Fruit fly (Drosophila melanogaster): ENCODE data around the gene CG3942.

CG3942 gene

DNA sequence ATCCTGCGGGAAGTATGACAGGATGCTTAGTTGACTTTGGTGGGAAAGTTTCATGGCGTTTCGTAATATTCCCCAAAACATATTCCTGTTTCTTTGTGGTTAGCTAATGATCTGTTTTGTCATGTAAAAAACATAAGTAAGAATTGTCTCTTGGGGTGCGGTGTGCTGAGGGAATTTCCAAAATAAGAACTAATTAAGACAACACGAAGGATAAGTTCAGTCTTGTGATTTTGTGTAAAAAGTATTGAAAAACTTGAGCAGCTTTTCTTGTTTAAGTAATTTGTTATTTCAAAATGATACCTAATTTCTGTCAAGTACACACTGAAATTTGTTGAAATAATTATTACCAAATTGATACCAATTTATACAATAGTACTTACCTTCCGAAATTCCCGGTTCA, at the start of gene CG3942:
TSS of gene CG3942 (plus strand) at position 301 of the 400 bp plus-strand sequence.
- TF ChIP-seq EcR (GFP tag; optimal IDR thresholded peaks at IDR 0.05), result no peak
- no peak for TF ChIP-seq usp (GFP tag; optimal IDR thresholded peaks at IDR 0.05)
- TF ChIP-seq Dll (optimal IDR thresholded peaks at IDR 0.05), result no peak
- TF ChIP-seq psq (optimal IDR thresholded peaks at IDR 0.05), result no peak
- TF ChIP-seq CG8478 (optimal IDR thresholded peaks at IDR 0.05), result no peak
- TF ChIP-seq pan (optimal IDR thresholded peaks at IDR 0.05), result no peak

DNA sequence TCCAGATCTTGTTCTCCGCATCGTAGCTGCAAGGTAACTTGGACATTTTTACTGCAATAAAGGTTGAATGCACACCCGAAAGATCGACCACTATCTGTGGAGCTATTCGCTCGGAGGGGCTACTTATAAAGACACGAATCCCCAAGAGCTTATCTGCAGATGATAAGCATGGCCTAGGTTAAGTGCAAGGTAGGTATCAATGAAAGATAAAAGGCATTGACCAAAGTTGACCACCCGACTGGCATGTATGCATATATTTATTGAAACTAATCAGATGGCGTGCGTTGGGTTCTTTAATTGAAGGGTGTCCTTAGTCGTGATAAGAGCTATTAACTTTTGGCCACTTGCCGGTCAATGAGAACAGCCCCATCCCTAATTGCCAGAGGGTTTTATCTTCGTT, 43.7 kb upstream of the CG3942 start, which contains the start of gene CG4830:
TSS of gene CG4830 (minus strand) at position 101 of the 400 bp plus-strand sequence.
- no peak for TF ChIP-seq pan (optimal IDR thresholded peaks at IDR 0.05)
- no peak for TF ChIP-seq CG8478 (optimal IDR thresholded peaks at IDR 0.05)
- no peak for TF ChIP-seq usp (GFP tag; optimal IDR thresholded peaks at IDR 0.05)
- no peak for TF ChIP-seq Dll (optimal IDR thresholded peaks at IDR 0.05)
- no peak for TF ChIP-seq EcR (GFP tag; optimal IDR thresholded peaks at IDR 0.05)
- no peak for TF ChIP-seq psq (optimal IDR thresholded peaks at IDR 0.05)

DNA sequence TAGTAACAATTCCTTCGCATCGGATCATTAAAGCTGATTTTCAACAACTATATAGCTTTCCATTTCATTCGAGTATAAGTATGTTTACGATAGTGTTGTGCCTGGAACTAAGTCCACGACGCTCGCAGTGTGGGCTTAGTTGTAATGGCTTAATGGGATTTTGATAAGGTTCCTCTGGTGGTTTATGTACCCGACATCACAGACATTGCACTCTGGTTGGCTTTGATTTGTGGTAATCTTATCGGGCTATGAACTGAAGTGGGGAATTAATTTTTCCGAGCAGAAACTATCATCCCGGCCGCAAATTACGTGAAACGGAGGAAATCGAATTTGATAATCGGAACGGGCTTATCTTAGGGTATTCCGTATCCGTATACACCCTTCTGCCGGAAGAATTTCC, 42.4 kb upstream of the CG3942 start:
- TF ChIP-seq EcR (GFP tag; optimal IDR thresholded peaks at IDR 0.05) (no peak), Dll (optimal IDR thresholded peaks at IDR 0.05) (no peak), CG8478 (optimal IDR thresholded peaks at IDR 0.05) (no peak), usp (GFP tag; optimal IDR thresholded peaks at IDR 0.05) (no peak), pan (optimal IDR thresholded peaks at IDR 0.05) (no peak), psq (optimal IDR thresholded peaks at IDR 0.05) (no peak)

DNA sequence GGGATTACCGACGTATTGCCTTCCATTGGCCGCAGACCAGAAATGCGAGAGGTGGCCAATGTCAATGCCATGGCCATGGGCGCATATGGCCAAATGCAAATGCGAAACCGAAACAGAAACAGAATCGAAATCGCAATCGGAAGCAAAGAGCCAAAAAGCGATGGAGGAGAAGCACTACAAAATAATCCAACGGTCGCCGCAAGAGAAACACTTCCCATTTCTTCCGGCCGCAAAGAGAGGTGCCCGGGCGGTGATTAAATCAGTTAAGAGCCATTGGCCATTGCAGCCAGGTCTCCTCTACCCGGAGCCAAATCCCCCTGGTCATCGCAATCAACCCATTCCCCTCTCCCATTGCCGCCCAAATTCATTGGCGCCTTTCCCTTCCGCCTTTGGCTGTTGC, 39.8 kb upstream of the CG3942 start, which contains the start of gene CG14742:
TSS of gene CG14742 (plus strand) at position 301 of the 400 bp plus-strand sequence.
- TF ChIP-seq pan (optimal IDR thresholded peaks at IDR 0.05) (no peak), CG8478 (optimal IDR thresholded peaks at IDR 0.05) (no peak), Dll (optimal IDR thresholded peaks at IDR 0.05) (no peak), psq (optimal IDR thresholded peaks at IDR 0.05) (no peak), EcR (GFP tag; optimal IDR thresholded peaks at IDR 0.05) (no peak), usp (GFP tag; optimal IDR thresholded peaks at IDR 0.05) (no peak)

DNA sequence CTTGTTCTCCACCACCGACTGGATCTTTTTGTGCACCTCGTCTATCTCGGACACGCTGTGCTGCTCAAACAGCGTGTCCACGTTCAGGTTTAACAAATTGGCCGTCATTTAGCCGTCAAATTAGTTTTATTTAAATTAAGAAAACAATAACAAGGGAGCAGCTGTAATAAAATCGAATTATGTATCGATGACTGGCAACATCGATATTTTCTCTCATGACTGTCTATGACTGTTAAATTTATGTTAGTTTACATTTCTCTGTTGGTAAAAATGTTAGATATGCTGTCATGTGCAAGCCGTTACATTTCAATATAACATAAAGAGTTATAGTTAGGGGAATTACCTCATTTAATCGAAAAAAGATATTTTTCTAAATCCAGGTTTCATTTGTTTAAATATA, 34.5 kb upstream of the CG3942 start, which contains the start of gene Cog1:
TSS of gene Cog1 (minus strand) at position 190 of the 400 bp plus-strand sequence.
- TF ChIP-seq Dll (optimal IDR thresholded peaks at IDR 0.05) (no peak), usp (GFP tag; optimal IDR thresholded peaks at IDR 0.05) (no peak), EcR (GFP tag; optimal IDR thresholded peaks at IDR 0.05) (no peak), pan (optimal IDR thresholded peaks at IDR 0.05) (no peak), psq (optimal IDR thresholded peaks at IDR 0.05) (no peak), CG8478 (optimal IDR thresholded peaks at IDR 0.05) (no peak)

DNA sequence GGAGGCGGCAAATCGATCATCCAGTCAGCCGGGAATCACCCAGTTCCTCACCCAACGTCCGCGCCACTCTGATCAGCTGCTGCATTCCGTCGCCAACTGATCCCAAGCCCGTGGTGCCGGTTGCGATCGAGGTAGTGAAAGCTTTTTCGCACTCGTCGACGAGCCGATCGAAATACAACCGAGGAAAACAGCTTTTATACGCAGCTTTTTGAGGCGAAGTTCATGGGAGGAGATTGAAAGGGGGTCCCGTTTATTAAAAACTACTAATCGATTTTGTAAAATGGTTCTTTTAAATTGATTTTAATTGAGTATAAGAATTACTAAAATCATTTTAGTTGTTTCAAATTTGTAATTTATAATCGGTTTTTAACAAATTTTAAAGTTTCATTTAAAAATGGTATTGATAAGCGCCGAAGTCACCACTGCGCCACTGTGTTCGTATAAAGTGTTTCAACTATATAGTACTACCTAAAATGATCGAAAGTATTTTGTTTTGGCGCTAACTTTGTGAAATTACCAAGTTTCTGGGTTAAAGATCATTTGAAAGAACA, 32.5 kb upstream of the CG3942 start, which contains the start of gene CG4860:
TSS of gene CG4860 (minus strand) at position 99 of the 551 bp plus-strand sequence.
- TF ChIP-seq Dll (optimal IDR thresholded peaks at IDR 0.05) (no peak), CG8478 (optimal IDR thresholded peaks at IDR 0.05) (no peak), psq (optimal IDR thresholded peaks at IDR 0.05) (no peak), usp (GFP tag; optimal IDR thresholded peaks at IDR 0.05) (no peak), EcR (GFP tag; optimal IDR thresholded peaks at IDR 0.05) (no peak), pan (optimal IDR thresholded peaks at IDR 0.05) (no peak)

DNA sequence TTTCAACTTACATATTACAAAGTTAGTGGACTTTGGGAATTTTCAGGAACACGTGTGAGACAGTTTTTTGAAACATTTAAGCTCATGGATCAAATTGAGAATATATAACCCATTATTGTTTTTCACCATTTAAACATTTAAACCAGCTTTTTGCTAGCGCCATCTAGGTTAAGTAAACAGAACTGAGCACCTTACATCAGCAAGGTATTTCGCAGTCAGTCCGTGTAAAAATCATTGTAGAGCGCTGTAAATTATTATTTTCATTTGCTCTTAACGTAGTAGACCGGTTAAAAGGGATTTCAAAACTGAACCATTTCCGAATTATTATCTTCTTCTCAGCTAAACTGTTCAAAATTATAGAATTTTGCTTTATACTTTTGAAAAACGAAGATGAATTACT, 31.9 kb upstream of the CG3942 start, which contains the start of gene Rsbp15:
TSS of gene Rsbp15 (plus strand) at position 295 of the 400 bp plus-strand sequence.
- no peak for TF ChIP-seq pan (optimal IDR thresholded peaks at IDR 0.05)
- no peak for TF ChIP-seq Dll (optimal IDR thresholded peaks at IDR 0.05)
- TF ChIP-seq psq (optimal IDR thresholded peaks at IDR 0.05), result no peak
- TF ChIP-seq usp (GFP tag; optimal IDR thresholded peaks at IDR 0.05), result no peak
- TF ChIP-seq CG8478 (optimal IDR thresholded peaks at IDR 0.05), result no peak
- TF ChIP-seq EcR (GFP tag; optimal IDR thresholded peaks at IDR 0.05), result no peak

DNA sequence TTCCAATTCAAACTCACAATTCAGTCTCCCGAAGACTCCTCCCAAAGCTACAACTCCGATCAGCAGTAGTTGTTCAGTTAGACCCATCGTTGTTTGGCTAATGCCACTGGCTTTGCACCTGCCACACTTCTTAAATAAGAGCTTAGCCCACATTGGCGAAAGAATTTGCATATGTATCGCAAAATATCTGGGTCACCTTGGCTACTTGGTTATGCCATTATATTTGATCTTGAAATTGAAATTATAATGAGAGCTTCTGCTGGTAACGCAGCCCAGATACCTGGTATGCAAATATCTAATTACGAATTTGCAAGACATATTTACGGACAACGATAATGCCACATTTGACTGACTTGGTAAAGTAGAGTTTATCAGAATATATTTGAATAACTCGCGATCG, 29.1 kb upstream of the CG3942 start, which contains the start of gene CG17404:
TSS of gene CG17404 (minus strand) at position 101 of the 400 bp plus-strand sequence.
- TF ChIP-seq CG8478 (optimal IDR thresholded peaks at IDR 0.05) (no peak), psq (optimal IDR thresholded peaks at IDR 0.05) (no peak), pan (optimal IDR thresholded peaks at IDR 0.05) (no peak), EcR (GFP tag; optimal IDR thresholded peaks at IDR 0.05) (no peak), usp (GFP tag; optimal IDR thresholded peaks at IDR 0.05) (no peak), Dll (optimal IDR thresholded peaks at IDR 0.05) (no peak)

DNA sequence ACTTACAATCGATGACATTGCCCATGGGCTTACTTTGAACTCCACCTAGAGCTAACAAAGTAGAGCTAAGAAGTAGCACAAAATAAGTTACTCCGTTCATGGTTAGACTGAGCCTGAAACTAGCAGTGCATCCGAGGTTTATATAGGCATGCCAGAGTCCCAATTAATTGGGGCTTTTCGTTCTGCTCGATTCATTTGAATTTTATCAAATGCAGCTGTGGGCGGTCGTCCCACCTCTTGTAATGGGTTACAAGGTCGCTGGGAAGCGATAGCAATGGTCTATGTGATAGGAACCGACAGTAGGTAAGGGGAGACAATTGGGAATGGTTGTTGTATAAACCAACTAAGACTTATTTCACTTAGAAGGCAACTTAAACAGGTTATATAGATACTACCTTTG, 27.7 kb upstream of the CG3942 start, which contains the start of gene CG12256:
TSS of gene CG12256 (minus strand) at position 101 of the 400 bp plus-strand sequence.
- TF ChIP-seq pan (optimal IDR thresholded peaks at IDR 0.05), result no peak
- TF ChIP-seq psq (optimal IDR thresholded peaks at IDR 0.05), result no peak
- TF ChIP-seq EcR (GFP tag; optimal IDR thresholded peaks at IDR 0.05), result no peak
- TF ChIP-seq CG8478 (optimal IDR thresholded peaks at IDR 0.05), result no peak
- TF ChIP-seq usp (GFP tag; optimal IDR thresholded peaks at IDR 0.05), result no peak
- TF ChIP-seq Dll (optimal IDR thresholded peaks at IDR 0.05), result no peak

DNA sequence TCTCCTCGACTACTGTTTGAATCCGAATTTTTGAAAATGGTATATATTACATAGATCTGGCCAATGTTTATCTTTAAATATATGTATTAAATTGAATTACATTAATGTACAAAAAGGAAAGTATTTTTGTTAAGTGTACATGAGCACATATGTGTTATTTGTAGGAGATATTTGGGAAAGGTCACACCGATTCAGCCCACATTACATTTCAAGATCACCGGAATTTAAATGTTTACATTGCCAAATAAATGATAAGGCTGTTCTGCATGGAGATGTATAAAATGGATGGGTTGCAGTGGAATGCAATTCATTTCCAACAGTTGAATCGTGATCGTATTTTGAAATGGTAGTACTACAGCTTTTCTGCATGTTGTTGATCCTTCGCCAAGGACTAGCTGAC, 24.9 kb upstream of the CG3942 start, which contains the start of gene CG3916:
TSS of gene CG3916 (plus strand) at position 301 of the 400 bp plus-strand sequence.
- TF ChIP-seq EcR (GFP tag; optimal IDR thresholded peaks at IDR 0.05), result no peak
- no peak for TF ChIP-seq pan (optimal IDR thresholded peaks at IDR 0.05)
- no peak for TF ChIP-seq CG8478 (optimal IDR thresholded peaks at IDR 0.05)

DNA sequence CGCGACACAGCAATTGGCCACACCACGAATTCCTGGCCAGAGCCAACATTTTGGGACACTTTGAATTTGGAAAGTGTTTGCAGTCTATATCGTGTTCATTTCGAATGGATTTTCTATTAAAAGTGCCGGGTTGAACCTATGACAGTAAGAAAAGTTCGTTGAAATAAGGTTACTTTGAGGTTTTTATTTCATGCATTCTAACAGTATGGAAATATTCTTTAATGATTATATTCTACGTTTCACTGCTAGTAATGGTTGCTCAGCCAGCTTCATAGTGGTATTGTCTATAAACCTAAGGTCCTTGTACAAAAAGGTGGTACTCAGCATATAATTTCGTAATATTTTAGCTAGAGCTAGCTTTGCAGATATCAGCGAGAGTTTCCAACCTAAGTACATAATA, 21.4 kb upstream of the CG3942 start, which contains the start of gene Pglym87:
TSS of gene Pglym87 (minus strand) at position 101 of the 400 bp plus-strand sequence.
- TF ChIP-seq CG8478 (optimal IDR thresholded peaks at IDR 0.05) (no peak), psq (optimal IDR thresholded peaks at IDR 0.05) (no peak), EcR (GFP tag; optimal IDR thresholded peaks at IDR 0.05) (no peak)

DNA sequence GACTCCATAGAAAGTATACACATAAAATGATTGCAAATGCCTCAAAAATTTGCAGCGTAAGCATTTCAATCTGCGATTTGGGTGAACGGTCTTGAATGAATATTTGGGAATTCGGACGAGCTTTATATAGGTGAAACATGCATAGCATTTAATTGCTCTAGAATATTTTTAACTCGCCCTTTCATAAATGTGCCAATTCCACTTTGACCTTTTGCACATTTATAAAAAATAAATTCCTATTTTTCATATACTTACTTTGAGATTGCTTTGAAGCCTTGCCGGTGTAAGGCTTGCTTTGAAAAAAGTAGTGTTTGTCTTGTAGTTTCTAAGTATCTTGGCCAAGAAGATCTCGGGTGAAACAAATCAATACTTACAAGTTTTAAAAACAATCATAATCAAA, 19.4 kb upstream of the CG3942 start, which contains the start of gene Cyp313a5:
TSS of gene Cyp313a5 (minus strand) at position 101 of the 400 bp plus-strand sequence.
- TF ChIP-seq Dll (optimal IDR thresholded peaks at IDR 0.05), result no peak
- no peak for TF ChIP-seq usp (GFP tag; optimal IDR thresholded peaks at IDR 0.05)
- TF ChIP-seq pan (optimal IDR thresholded peaks at IDR 0.05), result no peak
- TF ChIP-seq CG8478 (optimal IDR thresholded peaks at IDR 0.05), result no peak
- TF ChIP-seq psq (optimal IDR thresholded peaks at IDR 0.05), result no peak
- no peak for TF ChIP-seq EcR (GFP tag; optimal IDR thresholded peaks at IDR 0.05)

Data from whole organism.